Worm (Caenorhabditis elegans): ENCODE results near the gene npp-9.
"Not testable (repeated sequence)": the region's sequence is repeated elsewhere in the genome, so short reads cannot be mapped to it uniquely, and the experiment has no call there.

npp-9 gene

ce11 chrIII:3454045-3454444, 49.8 kb upstream of the npp-9 start, which contains the start of gene C34C12.1:
TSS of gene C34C12.1 (plus strand) at chrIII:3454345.
- TF ChIP-seq nhr-23 (tag; optimal IDR thresholded peaks at IDR 0.05); F13H6.1 (tag; optimal IDR thresholded peaks at IDR 0.05); unc-55 (GFP tag; optimal IDR thresholded peaks at IDR 0.05): not testable (repeated sequence)

- TF ChIP-seq dmd-4, elt-3, crh-2 (tag; optimal IDR thresholded peaks at IDR 0.05): not testable (repeated sequence)
Observed at ce11 chrIII:3453486-3453885, 49.2 kb upstream of the npp-9 start, which contains the start of gene C34C12.2. TSS of gene C34C12.2 (plus strand) at chrIII:3453786.

DNA sequence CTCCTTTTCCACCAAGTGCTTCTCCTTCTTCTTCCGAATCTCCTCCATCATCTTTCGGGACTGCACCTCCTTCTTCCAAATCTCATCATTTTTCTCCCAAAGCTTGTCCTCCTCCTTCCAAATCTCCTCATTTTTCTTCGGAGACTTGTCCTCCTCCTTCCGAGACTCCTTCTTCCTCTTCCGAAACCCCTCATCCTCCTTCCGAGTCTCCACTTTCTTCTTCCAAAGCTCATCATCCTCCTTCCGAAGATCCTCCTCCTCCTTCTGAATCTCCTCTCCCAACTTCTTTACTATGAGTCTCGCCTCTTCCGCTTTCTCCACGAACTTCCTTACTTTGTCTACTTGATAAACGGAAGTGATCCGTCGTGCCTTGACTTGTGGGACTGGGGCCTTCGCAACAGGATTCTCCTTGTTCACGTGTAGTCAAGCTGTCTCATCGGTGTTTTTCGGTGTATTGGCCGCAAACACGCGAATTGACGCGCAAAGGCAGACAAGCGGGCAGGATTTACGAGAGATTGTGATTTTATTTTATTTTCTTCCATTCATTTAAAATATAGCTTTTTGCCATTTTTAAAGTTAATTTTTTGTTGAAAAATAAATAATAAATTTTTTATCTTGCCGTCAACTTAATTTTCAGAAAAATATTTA, 48.4 kb upstream of the npp-9 start, which contains the start of the genes K01A11.3 and C34C12.12:
K01A11.3 (minus strand) TSS at position 51 of the 648 bp plus-strand sequence.
C34C12.12 (plus strand) TSS at position 632 of the 648 bp plus-strand sequence.
- no peak for TF ChIP-seq lin-11 (tag; optimal IDR thresholded peaks at IDR 0.05)
- no peak for TF ChIP-seq peb-1 (tag; optimal IDR thresholded peaks at IDR 0.05)
- no peak for TF ChIP-seq nhr-11 (tag; optimal IDR thresholded peaks at IDR 0.05)
- TF ChIP-seq C34F6.9 (tag; optimal IDR thresholded peaks at IDR 0.05) = no peak
- TF ChIP-seq aly-2 (tag; optimal IDR thresholded peaks at IDR 0.05) = no peak
- TF ChIP-seq ama-1 (optimal IDR thresholded peaks at IDR 0.05) = no peak
- no peak for TF ChIP-seq ztf-1 (GFP tag; conservative IDR thresholded peaks at IDR 0.05)
- TF ChIP-seq zag-1 (tag; optimal IDR thresholded peaks at IDR 0.05) = no peak
- TF ChIP-seq sem-4 (tag; optimal IDR thresholded peaks at IDR 0.05) = no peak
- no peak for TF ChIP-seq mab-5 (tag; optimal IDR thresholded peaks at IDR 0.05)
- no peak for TF ChIP-seq ztf-11 (tag; optimal IDR thresholded peaks at IDR 0.05)
- TF ChIP-seq ceh-82 (tag; optimal IDR thresholded peaks at IDR 0.05) = no peak
- TF ChIP-seq F13H6.1 (tag; optimal IDR thresholded peaks at IDR 0.05) = no peak
- TF ChIP-seq sma-9 (GFP tag; optimal IDR thresholded peaks at IDR 0.05) = no peak
- no peak for TF ChIP-seq sma-9 (tag; optimal IDR thresholded peaks at IDR 0.05)
- no peak for TF ChIP-seq blmp-1 (tag; optimal IDR thresholded peaks at IDR 0.05; ENCODE audit: insufficient read depth)
- TF ChIP-seq nhr-12 (tag; optimal IDR thresholded peaks at IDR 0.05) = no peak
- TF ChIP-seq egl-27 (tag; optimal IDR thresholded peaks at IDR 0.05) = no peak

DNA sequence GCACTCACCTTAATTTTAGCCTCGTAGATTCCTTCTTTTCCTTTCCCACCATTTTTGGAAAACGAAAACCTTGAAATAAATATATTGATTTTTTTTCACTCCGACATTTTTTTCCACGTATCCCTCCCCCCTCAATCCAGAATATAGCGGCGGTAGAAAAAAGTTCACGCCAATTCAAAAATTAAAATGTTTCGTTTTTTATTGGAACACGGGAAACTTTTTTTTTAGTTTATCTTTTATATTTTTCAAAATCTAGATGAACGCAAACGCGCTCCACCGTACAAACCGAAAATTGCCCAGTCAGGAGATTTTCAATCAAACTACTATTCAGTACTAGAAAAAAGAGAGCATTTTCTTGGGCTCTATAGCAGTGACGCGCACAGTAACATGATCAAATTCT, 39.9 kb upstream of the npp-9 start, which contains the start of gene spe-41:
spe-41 (minus strand) TSS at position 72 of the 400 bp plus-strand sequence.
- TF ChIP-seq nhr-25 (tag; optimal IDR thresholded peaks at IDR 0.05) (no peak), F13H6.1 (tag; optimal IDR thresholded peaks at IDR 0.05) (no peak), unc-55 (GFP tag; optimal IDR thresholded peaks at IDR 0.05) (no peak), sma-3 (GFP tag; optimal IDR thresholded peaks at IDR 0.05) (no peak), ZK546.5 (tag; optimal IDR thresholded peaks at IDR 0.05) (no peak), skn-1 (tag; optimal IDR thresholded peaks at IDR 0.05) (no peak), lsy-2 (tag; optimal IDR thresholded peaks at IDR 0.05) (no peak), Y55F3AM.14 (GFP tag; optimal IDR thresholded peaks at IDR 0.05) (no peak), alr-1 (tag; optimal IDR thresholded peaks at IDR 0.05) (no peak), nhr-10 (tag; optimal IDR thresholded peaks at IDR 0.05) (no peak), crh-2 (tag; optimal IDR thresholded peaks at IDR 0.05) (no peak), aly-2 (tag; optimal IDR thresholded peaks at IDR 0.05) (no peak), blmp-1 (tag; optimal IDR thresholded peaks at IDR 0.05; ENCODE audit: insufficient read depth) (no peak), nhr-23 (tag; optimal IDR thresholded peaks at IDR 0.05) (no peak), ama-1 (optimal IDR thresholded peaks at IDR 0.05) (no peak)

DNA sequence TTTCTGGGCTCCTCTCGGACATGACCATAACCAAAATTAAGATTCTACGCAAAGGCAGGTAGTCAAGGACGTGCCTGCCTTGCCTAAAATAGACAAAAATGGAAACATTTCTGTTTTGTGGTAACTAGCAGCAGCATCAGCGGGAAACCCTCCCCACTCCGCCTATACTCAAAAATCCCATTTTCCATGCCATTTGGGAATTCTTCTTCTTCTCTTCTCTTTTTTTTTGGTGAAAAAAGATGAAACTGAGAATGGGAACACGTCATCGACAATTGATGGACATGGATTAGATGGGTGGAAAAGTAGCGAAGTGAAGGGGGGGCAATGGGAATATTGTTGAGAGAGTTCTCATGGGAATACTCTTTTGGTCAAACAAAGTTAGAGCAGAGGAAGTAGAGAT, 32.9 kb upstream of the npp-9 start:
- TF ChIP-seq unc-62 (GFP tag; optimal IDR thresholded peaks at IDR 0.05) (peak; percentile 18), mab-5 (tag; optimal IDR thresholded peaks at IDR 0.05) (peak; percentile 49), lsy-2 (tag; optimal IDR thresholded peaks at IDR 0.05) (peak in 1 of 2 experiments; percentile 40), ztf-11 (tag; optimal IDR thresholded peaks at IDR 0.05) (no peak), crh-2 (tag; optimal IDR thresholded peaks at IDR 0.05) (peak; percentile 76), sma-9 (GFP tag; optimal IDR thresholded peaks at IDR 0.05) (no peak), sma-9 (tag; optimal IDR thresholded peaks at IDR 0.05) (no peak), Y55F3AM.14 (GFP tag; optimal IDR thresholded peaks at IDR 0.05) (no peak), zag-1 (tag; optimal IDR thresholded peaks at IDR 0.05) (peak; percentile 77), unc-55 (GFP tag; optimal IDR thresholded peaks at IDR 0.05) (peak; percentile 47)
